Worm (Caenorhabditis elegans) whole organism, midembryonic: ENCODE results near the gene C07B5.8.

Experiments used
- T22C8.4 ChIP-seq: fragments of 200-800 bp; sonication (Bioruptor generic); IDR thresholded peaks from 2 replicates; pipeline ENCODE4 v1.3.6; 2022; ENCODE audit warnings: missing genetic modification characterization, missing compliant biosample characterization
- cog-1 ChIP-seq: sonication (generic microtip); optimal IDR thresholded peaks from 2 replicates; lab custom pipeline; 2016; ENCODE audit warnings: missing genetic modification characterization, missing compliant biosample characterization
- flt-1 ChIP-seq: fragments of 200-800 bp; sonication (Bioruptor generic); IDR thresholded peaks from 2 replicates; pipeline ENCODE4 v1.3.6; 2022; ENCODE audit warnings: missing genetic modification characterization, missing compliant biosample characterization
- klf-2 ChIP-seq: fragments of 200-800 bp; sonication (Bioruptor generic); conservative IDR thresholded peaks from 2 replicates; pipeline ENCODE4 v1.3.6; 2022; ENCODE audit warnings: missing genetic modification reagents, missing genetic modification characterization, missing compliant biosample characterization
- med-1 ChIP-seq: sonication (generic microtip); optimal IDR thresholded peaks from 2 replicates; lab custom pipeline; 2017; ENCODE audit warnings: missing genetic modification characterization, mild to moderate bottlenecking, missing compliant biosample characterization, antibody characterized with exemption, missing genetic modification reagents; ENCODE audit not compliant: insufficient read depth
- ref-1 ChIP-seq: fragments of 200-800 bp; sonication (Bioruptor generic); conservative IDR thresholded peaks from 2 replicates; pipeline ENCODE4 v1.3.6; 2022; ENCODE audit warnings: missing genetic modification reagents, missing genetic modification characterization, missing compliant biosample characterization
- tab-1 ChIP-seq: fragments of 200-800 bp; sonication (Bioruptor generic); IDR thresholded peaks from 2 replicates; pipeline ENCODE4 v1.3.6; 2022; ENCODE audit warnings: missing genetic modification characterization, missing compliant biosample characterization
- ztf-23 ChIP-seq: fragments of 200-800 bp; sonication (Bioruptor generic); IDR thresholded peaks from 2 replicates; pipeline ENCODE4 v1.3.6; 2022; ENCODE audit warnings: missing genetic modification reagents, missing genetic modification characterization, missing compliant biosample characterization
- ztf-29 ChIP-seq: fragments of 200-800 bp; sonication (Bioruptor generic); IDR thresholded peaks from 2 replicates; pipeline ENCODE4 v1.3.6; 2022; ENCODE audit warnings: missing genetic modification reagents, missing genetic modification characterization, missing compliant biosample characterization

The C07B5.8 gene

ce11 chrX:9544405-9544804 lies 7.8 kb upstream of the C07B5.8 start:
- TF ChIP-seq klf-2 (GFP tag; lab: Robert Waterston, UW) (no peak), ztf-23 (no peak), flt-1 (GFP tag; lab: Robert Waterston, UW) (no peak), ztf-29 (no peak), med-1 (no peak), T22C8.4 (GFP tag; lab: Robert Waterston, UW) (no peak), ref-1 (GFP tag; lab: Robert Waterston, UW) (no peak), tab-1 (no peak), cog-1 (tag; lab: Kevin White, UChicago) (no peak)

- no peak for TF ChIP-seq ref-1 (GFP tag; lab: Robert Waterston, UW)
- no peak for TF ChIP-seq klf-2 (GFP tag; lab: Robert Waterston, UW)
- TF ChIP-seq tab-1 = no peak
- TF ChIP-seq T22C8.4 (GFP tag; lab: Robert Waterston, UW) = no peak
- TF ChIP-seq ztf-23 = no peak
- TF ChIP-seq ztf-29 = no peak
- no peak for TF ChIP-seq cog-1 (tag; lab: Kevin White, UChicago)
- TF ChIP-seq med-1 = no peak
- TF ChIP-seq flt-1 (GFP tag; lab: Robert Waterston, UW) = no peak
Observed at ce11 chrX:9543352-9543751, 6.8 kb upstream of the C07B5.8 start, which contains the start of gene F49E2.5. F49E2.5 (plus strand) TSS chrX:9543652.

- TF ChIP-seq ztf-23 = no peak
- TF ChIP-seq T22C8.4 (GFP tag; lab: Robert Waterston, UW) = no peak
- no peak for TF ChIP-seq klf-2 (GFP tag; lab: Robert Waterston, UW)
- TF ChIP-seq ref-1 (GFP tag; lab: Robert Waterston, UW) = no peak
- no peak for TF ChIP-seq flt-1 (GFP tag; lab: Robert Waterston, UW)
- no peak for TF ChIP-seq ztf-29
- no peak for TF ChIP-seq tab-1
- no peak for TF ChIP-seq med-1
- no peak for TF ChIP-seq cog-1 (tag; lab: Kevin White, UChicago)
Observed at ce11 chrX:9540464-9540863, 3.9 kb upstream of the C07B5.8 start.

DNA sequence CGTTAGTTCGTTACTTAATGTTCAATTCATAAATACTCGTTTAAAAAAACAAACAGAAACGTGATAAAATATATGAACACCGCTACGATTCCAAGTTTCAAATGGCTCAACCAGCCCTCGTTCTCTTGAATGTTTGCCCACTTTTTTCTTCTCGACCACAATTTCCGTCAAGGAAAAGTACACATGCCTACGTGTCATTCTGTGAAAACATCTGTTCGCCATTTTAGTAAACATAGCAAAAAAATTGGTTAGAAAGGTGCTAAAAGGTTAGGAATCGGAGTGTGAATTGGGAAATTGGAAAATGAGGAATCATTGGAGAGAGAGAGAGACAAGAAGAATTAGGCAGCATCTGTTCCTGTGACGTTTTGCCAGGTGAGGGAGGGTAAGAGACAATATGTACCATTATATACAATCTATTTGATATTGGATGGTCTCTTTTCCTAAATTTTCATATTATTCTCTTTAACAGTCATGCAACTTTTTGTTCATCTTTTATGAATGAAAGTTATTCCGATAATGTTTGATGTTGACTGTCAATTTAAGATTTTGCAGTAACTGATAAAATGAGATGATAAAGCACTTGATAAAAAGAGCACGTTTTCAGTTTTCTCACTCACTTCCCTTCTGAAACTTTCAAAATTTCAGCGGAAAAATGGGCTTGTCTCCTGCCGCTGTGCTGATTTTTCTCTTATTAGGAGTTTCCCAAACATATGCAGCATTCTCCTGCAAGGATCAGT lies 2.9 kb upstream of the C07B5.8 start, which contains the start of gene nuc-1:
Gene nuc-1, plus strand, starts transcription at position 612 of the 737 bp plus-strand sequence.
- TF ChIP-seq ref-1 (GFP tag; lab: Robert Waterston, UW) (no peak), ztf-29 (no peak), med-1 (no peak), tab-1 (no peak), ztf-23 (no peak), cog-1 (tag; lab: Kevin White, UChicago) (no peak), klf-2 (GFP tag; lab: Robert Waterston, UW) (no peak), flt-1 (GFP tag; lab: Robert Waterston, UW) (no peak), T22C8.4 (GFP tag; lab: Robert Waterston, UW) (no peak)

- no peak for TF ChIP-seq flt-1 (GFP tag; lab: Robert Waterston, UW)
- no peak for TF ChIP-seq ztf-29
- no peak for TF ChIP-seq klf-2 (GFP tag; lab: Robert Waterston, UW)
- TF ChIP-seq tab-1 = no peak
- TF ChIP-seq T22C8.4 (GFP tag; lab: Robert Waterston, UW) = no peak
- TF ChIP-seq ref-1 (GFP tag; lab: Robert Waterston, UW) = no peak
- TF ChIP-seq ztf-23 = no peak
- no peak for TF ChIP-seq med-1
- TF ChIP-seq cog-1 (tag; lab: Kevin White, UChicago) = no peak
Observed at ce11 chrX:9537538-9538172, 1.1 kb upstream of the C07B5.8 start.

- no peak for TF ChIP-seq tab-1
Observed at ce11 chrX:9536008-9536407, 557 bp downstream of the C07B5.8 start.

DNA sequence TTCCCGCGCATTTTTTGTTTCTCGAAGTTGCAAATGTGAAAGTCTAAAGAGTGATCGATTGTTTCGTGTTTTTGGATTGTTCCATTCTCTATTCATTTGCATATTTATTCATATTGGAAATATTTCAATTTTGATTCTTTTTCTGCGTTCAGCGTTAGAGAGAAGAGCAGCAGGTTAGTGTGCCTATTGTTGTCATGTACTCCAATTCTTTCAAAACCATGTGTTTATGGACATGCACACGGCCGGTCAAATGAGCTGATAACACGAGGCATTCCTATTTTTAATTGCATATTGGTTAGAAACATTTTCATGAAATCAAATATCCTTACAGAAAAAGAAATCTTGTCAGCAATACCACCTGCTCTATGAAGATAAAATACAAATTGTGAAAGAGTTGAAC lies 4.9 kb downstream of the C07B5.8 start:
- TF ChIP-seq med-1 (no peak), tab-1 (no peak), T22C8.4 (GFP tag; lab: Robert Waterston, UW) (no peak), flt-1 (GFP tag; lab: Robert Waterston, UW) (no peak), cog-1 (tag; lab: Kevin White, UChicago) (no peak), ztf-29 (no peak), klf-2 (GFP tag; lab: Robert Waterston, UW) (no peak), ref-1 (GFP tag; lab: Robert Waterston, UW) (no peak), ztf-23 (no peak)

ce11 chrX:9529360-9529759 lies 7.2 kb downstream of the C07B5.8 start, which contains the start of gene C07B5.4:
C07B5.4 (plus strand) TSS chrX:9529660.
- TF ChIP-seq med-1 = no peak
- no peak for TF ChIP-seq tab-1
- no peak for TF ChIP-seq ref-1 (GFP tag; lab: Robert Waterston, UW)
- no peak for TF ChIP-seq ztf-23
- TF ChIP-seq flt-1 (GFP tag; lab: Robert Waterston, UW) = no peak
- TF ChIP-seq klf-2 (GFP tag; lab: Robert Waterston, UW) = no peak
- no peak for TF ChIP-seq cog-1 (tag; lab: Kevin White, UChicago)
- TF ChIP-seq T22C8.4 (GFP tag; lab: Robert Waterston, UW) = no peak
- TF ChIP-seq ztf-29 = no peak

DNA sequence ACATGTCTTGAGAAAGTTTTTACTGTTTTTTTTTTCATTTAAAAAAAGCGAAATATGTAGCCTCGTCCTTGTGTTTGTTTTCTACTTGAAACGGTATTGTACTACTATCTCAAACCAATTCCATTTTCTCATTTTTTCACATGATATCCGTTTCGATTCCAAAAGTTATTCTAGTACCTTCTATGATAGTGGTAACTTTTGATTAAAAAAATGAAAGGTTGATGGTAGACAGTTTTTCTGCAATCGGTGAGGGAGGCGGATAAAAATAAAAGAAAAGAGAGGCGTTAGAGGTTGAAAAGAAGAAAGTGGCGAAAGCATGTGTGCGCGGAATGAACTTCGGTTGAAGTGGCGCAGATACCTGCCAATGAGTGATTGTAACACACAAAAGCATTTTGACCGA lies 8.7 kb downstream of the C07B5.8 start:
- TF ChIP-seq cog-1 (tag; lab: Kevin White, UChicago) = no peak
- TF ChIP-seq tab-1 = no peak
- TF ChIP-seq med-1 = no peak
- no peak for TF ChIP-seq T22C8.4 (GFP tag; lab: Robert Waterston, UW)

DNA sequence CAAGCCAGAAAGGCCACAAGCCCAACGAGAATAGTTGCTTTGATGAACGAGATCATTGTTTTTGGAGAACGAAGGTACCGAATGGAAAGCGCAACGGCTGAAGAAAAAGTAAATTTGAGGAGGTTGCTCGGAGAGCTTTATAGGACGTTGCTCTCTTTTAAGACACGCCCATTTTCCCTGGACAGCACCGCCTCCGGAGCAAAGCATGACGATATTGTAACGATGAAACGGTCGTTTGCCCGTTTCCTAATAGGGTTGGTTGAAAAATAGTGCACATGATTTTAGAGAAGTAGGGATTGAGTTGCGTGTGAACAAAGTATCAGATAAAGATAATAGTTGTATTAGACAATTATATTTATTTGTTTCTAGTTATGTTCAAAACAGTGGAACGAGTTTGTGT lies 13.4 kb downstream of the C07B5.8 start, which contains the start of gene C07B5.3:
Gene C07B5.3, minus strand, starts transcription at position 101 of the 400 bp plus-strand sequence.
- TF ChIP-seq ref-1 (GFP tag; lab: Robert Waterston, UW) (no peak), ztf-29 (no peak), cog-1 (tag; lab: Kevin White, UChicago) (no peak)
